Fruit fly (Drosophila melanogaster) Kc167 (cell line): ENCODE results near the gene CG3191.

Experiments
- Myc ChIP-seq: fragments of >200 bp; optimal IDR thresholded peaks from 2 replicates; lab custom pipeline; 2017; ENCODE audit warnings: missing external identifiers
- Sin3A ChIP-seq: fragments of >200 bp; optimal IDR thresholded peaks from 2 replicates; lab custom pipeline; 2018; ENCODE audit warnings: missing external identifiers
- h ChIP-seq: fragments of >200 bp; optimal IDR thresholded peaks from 3 replicates; lab custom pipeline; 2018; ENCODE audit warnings: missing external identifiers
- insv ChIP-seq: fragments of >200 bp; optimal IDR thresholded peaks from 3 replicates; lab custom pipeline; 2018; ENCODE audit warnings: missing external identifiers
- psq ChIP-seq: fragments of >200 bp; optimal IDR thresholded peaks from 2 replicates; lab custom pipeline; 2017; ENCODE audit warnings: missing external identifiers
- ttk ChIP-seq: sonication (Bioruptor generic); optimal IDR thresholded peaks from 2 replicates; lab custom pipeline; 2017; ENCODE audit warnings: missing external identifiers

Gene CG3191

DNA sequence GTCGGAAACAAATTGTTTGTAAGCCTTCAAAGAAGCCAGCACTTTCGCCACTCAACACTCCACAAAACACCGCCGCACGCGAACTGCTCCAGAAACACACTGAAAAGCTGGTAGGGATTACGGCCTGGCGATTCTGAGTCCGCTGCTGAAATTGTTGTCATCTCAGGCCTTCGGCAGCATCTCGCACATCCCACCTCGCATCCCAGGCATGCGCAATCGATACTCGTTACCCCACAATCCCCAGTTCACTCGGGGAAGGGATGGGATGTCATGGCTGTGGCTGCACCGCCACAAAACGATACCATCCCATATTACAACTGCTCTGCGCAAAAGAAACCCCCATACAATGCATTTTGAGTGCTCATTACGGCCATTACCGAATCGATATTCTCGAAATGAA lies 8.0 kb upstream of the CG3191 start, which contains the start of gene CG3078:
Gene CG3078 (minus strand): TSS at position 101 of the 400 bp plus-strand sequence.
- no peak for TF ChIP-seq Myc (lab: Kevin White, UChicago)
- no peak for TF ChIP-seq Sin3A (lab: Kevin White, UChicago)
- no peak for TF ChIP-seq ttk (lab: Kevin White, UChicago)
- TF ChIP-seq h (lab: Kevin White, UChicago), result no peak
- no peak for TF ChIP-seq psq (lab: Kevin White, UChicago)
- TF ChIP-seq insv, result no peak

DNA sequence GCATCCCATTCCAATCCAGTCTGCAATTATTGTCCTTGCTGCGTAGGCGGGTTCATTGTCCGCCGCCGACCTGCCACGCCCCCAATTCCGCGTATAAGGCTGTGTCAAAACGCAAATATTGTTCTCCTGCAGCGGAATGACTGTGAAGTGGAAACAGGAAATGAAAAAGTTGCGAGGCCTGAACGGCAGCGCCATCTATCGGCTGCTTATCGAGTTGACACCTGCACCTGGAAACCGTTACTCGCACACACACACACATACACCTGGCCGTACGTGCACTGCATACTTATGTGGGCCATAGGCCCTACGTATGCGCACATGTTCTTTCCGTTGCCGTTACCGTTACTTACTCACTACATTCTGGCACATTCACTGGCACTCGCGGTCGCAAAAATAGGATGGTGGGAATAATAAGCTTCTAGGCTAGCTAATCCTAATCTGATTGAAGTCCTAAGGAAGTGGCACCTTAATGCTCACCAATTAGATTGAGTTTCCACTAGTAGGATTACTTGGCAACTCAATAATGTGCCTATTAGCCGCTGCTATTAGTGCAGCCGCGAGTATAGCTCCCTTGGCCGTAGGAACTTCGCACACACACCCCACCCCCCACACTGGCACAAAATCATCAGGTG lies 6.9 kb upstream of the CG3191 start:
- no peak for TF ChIP-seq ttk (lab: Kevin White, UChicago)
- no peak for TF ChIP-seq Myc (lab: Kevin White, UChicago)
- TF ChIP-seq psq (lab: Kevin White, UChicago), result no peak
- no peak for TF ChIP-seq insv
- no peak for TF ChIP-seq Sin3A (lab: Kevin White, UChicago)
- no peak for TF ChIP-seq h (lab: Kevin White, UChicago)

DNA sequence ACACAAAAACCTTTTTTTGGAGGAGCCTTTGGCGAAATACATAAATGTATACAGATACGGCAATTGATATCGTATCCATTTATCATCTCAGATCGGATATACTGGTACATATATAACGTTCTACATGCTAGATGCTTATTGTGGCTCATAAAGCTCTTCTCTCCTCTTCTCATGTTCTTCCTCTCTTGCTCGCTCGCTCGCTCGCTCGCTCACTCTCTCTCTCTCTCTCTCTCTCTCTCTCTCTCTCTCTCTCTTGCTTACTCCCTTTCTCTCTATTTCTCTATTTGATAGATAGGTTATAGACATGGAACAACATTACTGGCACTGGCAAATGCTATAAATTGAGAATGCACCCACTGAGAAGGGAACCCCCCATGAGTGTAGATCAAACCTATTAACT lies 3.2 kb upstream of the CG3191 start:
- TF ChIP-seq Sin3A (lab: Kevin White, UChicago) (no peak), h (lab: Kevin White, UChicago) (no peak), Myc (lab: Kevin White, UChicago) (no peak), insv (no peak), ttk (lab: Kevin White, UChicago) (no peak), psq (lab: Kevin White, UChicago) (no peak)

DNA sequence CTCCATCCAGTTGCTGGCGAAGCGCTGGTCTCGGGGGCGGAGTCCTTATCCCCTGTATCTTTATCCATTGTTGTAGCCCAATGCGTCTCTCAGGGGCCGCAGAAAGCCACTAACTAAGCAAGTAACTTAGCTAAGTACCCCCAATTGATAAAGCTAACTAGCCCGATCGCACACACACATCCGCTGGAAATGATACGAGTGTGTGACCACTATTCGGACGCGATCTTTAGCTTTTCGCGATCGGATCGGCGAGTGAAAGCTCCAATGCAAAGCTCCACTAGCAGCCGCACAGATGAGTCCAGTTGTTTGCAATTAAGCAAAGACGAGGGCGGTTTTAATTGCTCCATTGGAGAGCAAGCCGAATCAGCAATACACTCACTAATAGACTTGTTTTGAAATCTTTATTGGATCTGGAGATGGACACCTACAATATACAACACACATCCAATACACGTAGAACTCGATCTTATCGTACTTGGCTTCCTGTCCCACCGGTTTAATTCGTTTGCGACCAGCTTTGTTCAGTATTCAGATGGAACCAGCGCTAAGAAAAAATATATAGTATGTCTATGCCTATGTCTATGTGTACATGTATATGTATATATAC lies 2.3 kb upstream of the CG3191 start, which contains the start of gene CG3091:
Gene CG3091 (minus strand): TSS at position 178 of the 607 bp plus-strand sequence.
- TF ChIP-seq h (lab: Kevin White, UChicago) (no peak), Myc (lab: Kevin White, UChicago) (no peak), ttk (lab: Kevin White, UChicago) (no peak), psq (lab: Kevin White, UChicago) (no peak), Sin3A (lab: Kevin White, UChicago) (no peak), insv (no peak)

- no peak for TF ChIP-seq Sin3A (lab: Kevin White, UChicago)
- no peak for TF ChIP-seq psq (lab: Kevin White, UChicago)
- TF ChIP-seq ttk (lab: Kevin White, UChicago), result no peak
- TF ChIP-seq h (lab: Kevin White, UChicago), result no peak
- TF ChIP-seq insv, result no peak
- TF ChIP-seq Myc (lab: Kevin White, UChicago), result no peak
Observed at dm6 chrX:2249763-2250162, 2.0 kb downstream of the CG3191 start, which contains the start of gene crn. Gene crn (minus strand): TSS chrX:2249983.

DNA sequence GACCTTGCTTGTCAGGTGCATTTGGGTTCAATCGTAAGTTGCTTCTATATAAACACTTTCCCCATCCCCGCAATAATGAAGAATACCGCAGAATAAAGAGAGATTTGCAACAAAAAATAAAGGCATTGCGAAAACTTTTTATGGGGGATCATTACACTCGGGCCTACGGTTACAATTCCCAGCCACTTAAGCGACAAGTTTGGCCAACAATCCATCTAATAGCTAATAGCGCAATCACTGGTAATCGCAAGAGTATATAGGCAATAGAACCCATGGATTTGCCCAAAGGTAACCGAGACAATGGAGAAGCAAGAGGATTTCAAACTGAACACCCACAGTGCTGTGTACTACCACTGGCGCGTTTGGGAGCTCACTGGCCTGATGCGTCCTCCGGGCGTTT lies 5.9 kb downstream of the CG3191 start, which contains the start of gene Or2a:
Gene Or2a (plus strand): TSS at position 301 of the 400 bp plus-strand sequence.
- no peak for TF ChIP-seq psq (lab: Kevin White, UChicago)
- TF ChIP-seq insv, result no peak
- no peak for TF ChIP-seq Sin3A (lab: Kevin White, UChicago)
- TF ChIP-seq h (lab: Kevin White, UChicago), result no peak
- TF ChIP-seq ttk (lab: Kevin White, UChicago), result no peak

dm6 chrX:2244753-2245152 lies 7.0 kb downstream of the CG3191 start:
- TF ChIP-seq Myc (lab: Kevin White, UChicago), result no peak
- TF ChIP-seq h (lab: Kevin White, UChicago), result no peak
- no peak for TF ChIP-seq psq (lab: Kevin White, UChicago)
- TF ChIP-seq ttk (lab: Kevin White, UChicago), result no peak
- no peak for TF ChIP-seq Sin3A (lab: Kevin White, UChicago)
- TF ChIP-seq insv, result no peak

- no peak for TF ChIP-seq psq (lab: Kevin White, UChicago)
- TF ChIP-seq Myc (lab: Kevin White, UChicago), result no peak
Observed at dm6 chrX:2242897-2243296, 8.9 kb downstream of the CG3191 start.

DNA sequence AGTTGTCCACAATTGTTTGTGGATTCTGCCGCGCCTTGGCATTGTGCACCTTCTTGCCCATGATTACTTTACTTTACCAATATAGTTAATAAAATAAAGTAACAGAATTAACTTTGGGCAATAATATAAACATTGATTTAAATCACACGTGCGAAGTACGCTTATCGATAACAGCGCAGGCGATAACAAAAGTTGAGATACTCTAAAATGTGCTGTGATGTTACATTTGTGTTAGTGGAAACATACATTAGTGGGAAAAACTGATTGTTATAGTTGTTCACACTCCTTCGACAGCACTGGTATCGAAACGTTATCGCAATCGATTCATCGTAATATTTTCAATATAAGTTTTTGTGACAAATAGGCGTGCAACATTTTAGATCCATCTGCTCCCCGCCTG lies 10.0 kb downstream of the CG3191 start, which contains the start of gene kz:
Gene kz (minus strand): TSS at position 194 of the 400 bp plus-strand sequence.
- TF ChIP-seq Sin3A (lab: Kevin White, UChicago) (no peak), insv (no peak), ttk (lab: Kevin White, UChicago) (no peak), Myc (lab: Kevin White, UChicago) (no peak), h (lab: Kevin White, UChicago) (no peak), psq (lab: Kevin White, UChicago) (no peak)

dm6 chrX:2225138-2225537 lies 26.7 kb downstream of the CG3191 start, which contains the start of gene pcx:
Gene pcx (plus strand): TSS chrX:2225296.
- TF ChIP-seq psq (lab: Kevin White, UChicago) (no peak), ttk (lab: Kevin White, UChicago) (no peak)

DNA sequence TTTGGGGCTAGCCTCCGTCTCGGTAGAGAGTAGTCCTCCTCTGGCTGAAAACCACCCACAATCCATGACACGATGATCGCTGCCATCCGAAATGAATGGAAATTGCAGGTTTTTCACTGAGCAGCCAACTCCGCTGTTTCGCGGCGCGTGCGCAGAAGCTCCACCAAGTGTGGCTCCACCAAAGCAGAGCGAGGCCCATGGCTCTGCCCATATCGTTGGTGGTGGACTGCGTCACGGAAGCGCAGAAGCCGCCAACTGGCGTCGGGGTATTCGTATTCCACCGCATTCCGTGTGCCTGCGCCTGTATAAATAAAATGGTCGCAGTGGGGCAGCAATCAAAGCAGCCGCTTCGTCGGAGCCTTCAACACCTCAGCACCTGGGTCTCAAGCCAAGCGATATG lies 28.3 kb downstream of the CG3191 start, which contains the start of gene CG14052:
Gene CG14052 (plus strand): TSS at position 301 of the 400 bp plus-strand sequence.
- TF ChIP-seq Sin3A (lab: Kevin White, UChicago) (no peak), insv (no peak), psq (lab: Kevin White, UChicago) (no peak), h (lab: Kevin White, UChicago) (no peak), ttk (lab: Kevin White, UChicago) (no peak), Myc (lab: Kevin White, UChicago) (no peak)
